Worm (Caenorhabditis elegans): Measurements from ENCODE around the gene glb-5.

Gene glb-5

ce11 chrV:5580517-5580916 lies 21.8 kb downstream of the glb-5 start (continued):
- TF ChIP-seq ama-1 (optimal IDR thresholded peaks at IDR 0.05), result peak; percentile 10
- peak; percentile 59 for TF ChIP-seq F16B12.6 (tag; optimal IDR thresholded peaks at IDR 0.05)
- peak; percentile 27 for TF ChIP-seq unc-86 (tag; optimal IDR thresholded peaks at IDR 0.05)
- no peak for TF ChIP-seq nhr-84 (tag; optimal IDR thresholded peaks at IDR 0.05)
- no peak for TF ChIP-seq aly-2 (tag; optimal IDR thresholded peaks at IDR 0.05)
- peak; percentile 32 for TF ChIP-seq nhr-20 (tag; optimal IDR thresholded peaks at IDR 0.05)
- TF ChIP-seq mab-9 (GFP tag; IDR thresholded peaks at IDR 0.05), result no peak
- peak in 2 of 3 experiments; percentile 14 to 54 for TF ChIP-seq dpl-1 (GFP tag; optimal IDR thresholded peaks at IDR 0.05)
- no peak for TF ChIP-seq tlp-1 (tag; optimal IDR thresholded peaks at IDR 0.05)
- TF ChIP-seq swsn-7 (tag; optimal IDR thresholded peaks at IDR 0.05), result peak; percentile 59
- TF ChIP-seq rnt-1 (tag; optimal IDR thresholded peaks at IDR 0.05), result peak; percentile 48
- no peak for TF ChIP-seq sptf-1 (tag; optimal IDR thresholded peaks at IDR 0.05)
- peak; percentile 56 to 62 for TF ChIP-seq lin-35 (GFP tag; optimal IDR thresholded peaks at IDR 0.05)
- no peak for TF ChIP-seq lin-39 (tag; optimal IDR thresholded peaks at IDR 0.05)
- no peak for TF ChIP-seq ceh-88 (GFP tag; IDR thresholded peaks at IDR 0.05)
- TF ChIP-seq isw-1 (GFP tag; IDR thresholded peaks at IDR 0.05), result peak; percentile 33
- TF ChIP-seq nhr-77 (tag; optimal IDR thresholded peaks at IDR 0.05), result peak; percentile 29
- no peak for TF ChIP-seq ets-5 (GFP tag; IDR thresholded peaks at IDR 0.05)
- no peak for TF ChIP-seq unc-130 (tag; optimal IDR thresholded peaks at IDR 0.05)
- peak; percentile 17 for TF ChIP-seq jun-1 (tag; optimal IDR thresholded peaks at IDR 0.05)
- no peak for TF ChIP-seq pax-3 (tag; optimal IDR thresholded peaks at IDR 0.05)
- no peak for TF ChIP-seq hlh-17 (GFP tag; optimal IDR thresholded peaks at IDR 0.05; ENCODE audit: borderline replicate concordance)
- TF ChIP-seq nhr-11 (tag; optimal IDR thresholded peaks at IDR 0.05), result no peak
- TF ChIP-seq ceh-63 (GFP tag; optimal IDR thresholded peaks at IDR 0.05), result no peak
- TF ChIP-seq blmp-1 (tag; optimal IDR thresholded peaks at IDR 0.05), result peak; percentile 66
- peak; percentile 34 for TF ChIP-seq xbp-1 (tag; optimal IDR thresholded peaks at IDR 0.05)
- no peak for TF ChIP-seq hlh-4 (tag; optimal IDR thresholded peaks at IDR 0.05)
- no peak for TF ChIP-seq pqm-1 (tag; optimal IDR thresholded peaks at IDR 0.05)
- TF ChIP-seq unc-30 (tag; optimal IDR thresholded peaks at IDR 0.05), result no peak
- no peak for TF ChIP-seq egl-13 (tag; optimal IDR thresholded peaks at IDR 0.05)
- TF ChIP-seq nhr-85 (tag), result no peak
- peak; percentile 76 for TF ChIP-seq nhr-71 (tag; optimal IDR thresholded peaks at IDR 0.05)
- TF ChIP-seq nhr-12 (tag; optimal IDR thresholded peaks at IDR 0.05), result no peak
- no peak for TF ChIP-seq nhr-19 (GFP tag; conservative IDR thresholded peaks at IDR 0.05)
- TF ChIP-seq efl-1 (optimal IDR thresholded peaks at IDR 0.05), result peak; percentile 60 to 74
- peak; percentile 48 to 92 for TF ChIP-seq efl-1 (GFP tag; optimal IDR thresholded peaks at IDR 0.05 in 1 of 2)
- TF ChIP-seq vab-15 (tag; optimal IDR thresholded peaks at IDR 0.05), result no peak
- no peak for TF ChIP-seq lin-15B (tag; optimal IDR thresholded peaks at IDR 0.05)
- no peak for TF ChIP-seq grh-1 (GFP tag; IDR thresholded peaks at IDR 0.05)
- TF ChIP-seq ztf-11 (tag; optimal IDR thresholded peaks at IDR 0.05), result no peak
- no peak for TF ChIP-seq elt-2 (tag; optimal IDR thresholded peaks at IDR 0.05)
- TF ChIP-seq ceh-90 (tag; optimal IDR thresholded peaks at IDR 0.05), result no peak
- TF ChIP-seq sup-37 (GFP tag; optimal IDR thresholded peaks at IDR 0.05), result no peak
- TF ChIP-seq skn-1 (tag; optimal IDR thresholded peaks at IDR 0.05), result peak; percentile 50
- TF ChIP-seq mdl-1 (tag; optimal IDR thresholded peaks at IDR 0.05), result peak in 1 of 2 experiments; percentile 34
- TF ChIP-seq elt-3 (tag; optimal IDR thresholded peaks at IDR 0.05), result no peak
- no peak for TF ChIP-seq aha-1 (tag; optimal IDR thresholded peaks at IDR 0.05)
- TF ChIP-seq ces-1 (GFP tag; optimal IDR thresholded peaks at IDR 0.05), result no peak
- TF ChIP-seq fos-1 (tag; optimal IDR thresholded peaks at IDR 0.05), result no peak
- peak; percentile 12 for TF ChIP-seq nhr-237 (tag; optimal IDR thresholded peaks at IDR 0.05)
- TF ChIP-seq C34B4.2 (tag; optimal IDR thresholded peaks at IDR 0.05), result no peak
- peak; percentile 36 to 78 (median 67) for TF ChIP-seq ceh-82 (tag; optimal IDR thresholded peaks at IDR 0.05)
- TF ChIP-seq dsc-1 (tag; optimal IDR thresholded peaks at IDR 0.05), result no peak
